Fruit fly (Drosophila melanogaster): Measurements from ENCODE around the gene odd.

dm6 chr2L:3573907-3574306, 32.6 kb downstream of the odd start:
- no peak for TF ChIP-seq CG8478 (optimal IDR thresholded peaks at IDR 0.05)
- no peak for TF ChIP-seq EcR (GFP tag; optimal IDR thresholded peaks at IDR 0.05)
- TF ChIP-seq usp (GFP tag; optimal IDR thresholded peaks at IDR 0.05): no peak
- no peak for TF ChIP-seq psq (optimal IDR thresholded peaks at IDR 0.05)
- TF ChIP-seq pan (optimal IDR thresholded peaks at IDR 0.05): no peak
